Fruit fly (Drosophila melanogaster) whole organism, embryonic: Measurements from ENCODE around the gene yellow-e.

Experiments
- Asciz ChIP-seq: fragments of 200-800 bp; sonication (Bioruptor generic); optimal IDR thresholded peaks from 2 replicates; lab custom pipeline; 2017; ENCODE audit warnings: missing biosample characterization, mild to moderate bottlenecking, missing genetic modification characterization, missing genetic modification reagents
- CG10267 ChIP-seq: fragments of 200-800 bp; sonication (Bioruptor generic); optimal IDR thresholded peaks from 2 replicates; lab custom pipeline; 2018; ENCODE audit warnings: missing biosample characterization, mild to moderate bottlenecking, missing genetic modification characterization, moderate library complexity
- CG10431 ChIP-seq: fragments of 200-800 bp; sonication (Bioruptor generic); optimal IDR thresholded peaks from 3 replicates; lab custom pipeline; 2018; ENCODE audit warnings: missing biosample characterization, mild to moderate bottlenecking, missing genetic modification characterization
- CG10462 ChIP-seq: fragments of 200-800 bp; sonication (Bioruptor generic); optimal IDR thresholded peaks from 2 replicates; lab custom pipeline; 2016; ENCODE audit warnings: missing biosample characterization, missing genetic modification characterization
- CG13775 ChIP-seq: fragments of 200-800 bp; sonication (Bioruptor generic); optimal IDR thresholded peaks from 3 replicates; lab custom pipeline; 2017; ENCODE audit warnings: missing biosample characterization, mild to moderate bottlenecking, missing genetic modification characterization
- CG13894 ChIP-seq: fragments of 200-800 bp; sonication (Bioruptor generic); optimal IDR thresholded peaks from 3 replicates; lab custom pipeline; 2018; ENCODE audit warnings: missing biosample characterization, mild to moderate bottlenecking, missing genetic modification characterization, moderate library complexity
- CG1529 ChIP-seq: fragments of 200-800 bp; sonication (Bioruptor generic); optimal IDR thresholded peaks from 3 replicates; lab custom pipeline; 2018; ENCODE audit warnings: missing biosample characterization, missing genetic modification characterization
- CG15601 ChIP-seq: fragments of 200-800 bp; sonication (Bioruptor generic); optimal IDR thresholded peaks from 3 replicates; lab custom pipeline; 2019; ENCODE audit warnings: missing biosample characterization, mild to moderate bottlenecking, missing genetic modification characterization, moderate library complexity
- CG17186 ChIP-seq: fragments of 200-800 bp; sonication (Bioruptor generic); optimal IDR thresholded peaks from 3 replicates; lab custom pipeline; 2017; ENCODE audit warnings: missing biosample characterization, missing genetic modification reagents, missing genetic modification characterization
- CG1792 ChIP-seq: fragments of 200-800 bp; sonication (Bioruptor generic); optimal IDR thresholded peaks from 2 replicates; lab custom pipeline; 2016; ENCODE audit warnings: missing biosample characterization, missing genetic modification characterization
- CG18599 ChIP-seq: fragments of 200-800 bp; sonication (Bioruptor generic); optimal IDR thresholded peaks from 3 replicates; lab custom pipeline; 2017; ENCODE audit warnings: missing biosample characterization, missing genetic modification characterization, mild to moderate bottlenecking, moderate library complexity, missing genetic modification reagents
- CG2129 ChIP-seq: fragments of 200-800 bp; sonication (Bioruptor generic); IDR thresholded peaks from 2 replicates; pipeline ENCODE4 v1.3.6; 2022; ENCODE audit warnings: missing biosample characterization, missing genetic modification characterization; ENCODE audit not compliant: partially characterized antibody
- CG3726 ChIP-seq: fragments of 200-800 bp; sonication (Bioruptor generic); IDR thresholded peaks from 3 replicates; pipeline ENCODE4, ENCODE4 v1.3.6; 2022; ENCODE audit warnings: missing biosample characterization, missing genetic modification characterization
- CG4360 ChIP-seq: fragments of 200-800 bp; sonication (Bioruptor generic); IDR thresholded peaks from 2 replicates; pipeline ENCODE4 v1.3.6; 2022; ENCODE audit warnings: missing biosample characterization, missing genetic modification characterization
- CG4617 ChIP-seq: fragments of 200-800 bp; sonication (Bioruptor generic); optimal IDR thresholded peaks from 3 replicates; lab custom pipeline; 2016; ENCODE audit warnings: missing biosample characterization, missing genetic modification characterization, borderline replicate concordance
- CG4820 ChIP-seq: fragments of 200-800 bp; sonication (Bioruptor generic); optimal IDR thresholded peaks from 3 replicates; lab custom pipeline; 2016; ENCODE audit warnings: missing biosample characterization, missing genetic modification characterization
- CG4854 ChIP-seq: fragments of 200-800 bp; sonication (Bioruptor generic); optimal IDR thresholded peaks from 2 replicates; lab custom pipeline; 2016; ENCODE audit warnings: missing biosample characterization, missing genetic modification characterization, inconsistent platforms
- CG5953 ChIP-seq: fragments of 200-800 bp; sonication (Bioruptor generic); IDR thresholded peaks from 2 replicates; pipeline ENCODE4 v1.3.6; 2022; ENCODE audit warnings: missing biosample characterization, missing genetic modification characterization
- CG6791 ChIP-seq: fragments of 200-800 bp; sonication (Bioruptor generic); IDR thresholded peaks from 3 replicates; pipeline ENCODE4 v1.3.6; 2022; ENCODE audit warnings: missing biosample characterization, missing genetic modification characterization; ENCODE audit not compliant: partially characterized antibody
- CG9609 ChIP-seq: fragments of 200-800 bp; sonication (Bioruptor generic); optimal IDR thresholded peaks from 3 replicates; lab custom pipeline; 2016; ENCODE audit warnings: missing biosample characterization, missing genetic modification characterization
- Chrac-16 ChIP-seq: fragments of 200-800 bp; sonication (Bioruptor generic); optimal IDR thresholded peaks from 3 replicates; lab custom pipeline; 2016; ENCODE audit warnings: missing biosample characterization, missing genetic modification characterization
- ERR ChIP-seq: fragments of 200-800 bp; sonication (Bioruptor generic); optimal IDR thresholded peaks from 2 replicates; lab custom pipeline; 2016; ENCODE audit warnings: missing biosample characterization, missing genetic modification characterization
- Hr3 ChIP-seq: fragments of 200-800 bp; sonication (Bioruptor generic); optimal IDR thresholded peaks from 3 replicates; lab custom pipeline; 2016; ENCODE audit warnings: missing biosample characterization, missing genetic modification characterization
- Lpt ChIP-seq: fragments of >200 bp; optimal IDR thresholded peaks from 2 replicates; lab custom pipeline; 2018; ENCODE audit warnings: missing biosample characterization, missing genetic modification characterization
- Mad ChIP-seq: fragments of 200-800 bp; sonication (Bioruptor generic); optimal IDR thresholded peaks from 2 replicates; lab custom pipeline; 2016; ENCODE audit warnings: missing biosample characterization, missing genetic modification characterization
- Med ChIP-seq: fragments of 200-800 bp; sonication (Bioruptor generic); peaks from one replicate; lab custom pipeline; 2016; ENCODE audit warnings: missing biosample characterization, missing genetic modification characterization, mild to moderate bottlenecking, inconsistent platforms, moderate library complexity
- Mes4 ChIP-seq: fragments of 200-800 bp; sonication (Bioruptor generic); optimal IDR thresholded peaks from 2 replicates; lab custom pipeline; 2016; ENCODE audit warnings: missing biosample characterization, missing genetic modification characterization
- Nf-YB ChIP-seq: fragments of 200-800 bp; sonication (Bioruptor generic); optimal IDR thresholded peaks from 3 replicates; lab custom pipeline; 2019; ENCODE audit warnings: missing biosample characterization, mild to moderate bottlenecking, missing genetic modification characterization, moderate library complexity
- bab2 ChIP-seq: fragments of 200-800 bp; sonication (Bioruptor generic); optimal IDR thresholded peaks from 2 replicates; lab custom pipeline; 2016; ENCODE audit warnings: missing biosample characterization, missing genetic modification characterization
- bcd ChIP-seq: fragments of 200-800 bp; sonication (Bioruptor generic); optimal IDR thresholded peaks from 2 replicates; lab custom pipeline; 2017; ENCODE audit warnings: missing biosample characterization, mild to moderate bottlenecking, missing genetic modification characterization
- bowl ChIP-seq: fragments of 200-800 bp; sonication (Bioruptor generic); IDR thresholded peaks from 2 replicates; pipeline ENCODE4 v1.3.6; 2022; ENCODE audit warnings: missing biosample characterization, missing genetic modification characterization
- btn ChIP-seq: fragments of 200-800 bp; sonication (Bioruptor generic); optimal IDR thresholded peaks from 2 replicates; lab custom pipeline; 2016; ENCODE audit warnings: missing biosample characterization, missing genetic modification characterization
- chn ChIP-seq: fragments of 200-800 bp; sonication (Bioruptor generic); optimal IDR thresholded peaks from 2 replicates; lab custom pipeline; 2016; ENCODE audit warnings: missing biosample characterization, missing genetic modification characterization
- crc ChIP-seq: fragments of 200-800 bp; sonication (Bioruptor generic); optimal IDR thresholded peaks from 2 replicates; lab custom pipeline; 2016; ENCODE audit warnings: missing biosample characterization, missing genetic modification characterization
- ems ChIP-seq: fragments of 200-800 bp; sonication (Bioruptor generic); optimal IDR thresholded peaks from 3 replicates; lab custom pipeline; 2016; ENCODE audit warnings: missing biosample characterization, missing genetic modification characterization
- fd64A ChIP-seq: fragments of 200-800 bp; sonication (Bioruptor generic); optimal IDR thresholded peaks from 3 replicates; lab custom pipeline; 2018; ENCODE audit warnings: missing biosample characterization, mild to moderate bottlenecking, missing genetic modification characterization
- gce ChIP-seq: fragments of 200-800 bp; sonication (Bioruptor generic); IDR thresholded peaks from 3 replicates; pipeline ENCODE4 v1.3.6; 2022; ENCODE audit warnings: missing biosample characterization, missing genetic modification characterization
- gsb ChIP-seq: fragments of 200-800 bp; sonication (Bioruptor generic); IDR thresholded peaks from 2 replicates; pipeline ENCODE4 v1.3.6; 2022; ENCODE audit warnings: missing biosample characterization, missing genetic modification characterization
- inv ChIP-seq: fragments of 200-800 bp; sonication (Bioruptor generic); IDR thresholded peaks from 2 replicates; pipeline ENCODE4 v1.3.6; 2022; ENCODE audit warnings: missing biosample characterization, missing genetic modification characterization; ENCODE audit not compliant: partially characterized antibody
- knrl ChIP-seq: fragments of 200-800 bp; sonication (Bioruptor generic); IDR thresholded peaks from 3 replicates; pipeline ENCODE4 v1.3.6; 2022; ENCODE audit warnings: missing biosample characterization, missing genetic modification characterization; ENCODE audit not compliant: partially characterized antibody
- peb ChIP-seq: fragments of 200-800 bp; sonication (Bioruptor generic); IDR thresholded peaks from 2 replicates; pipeline ENCODE4 v1.3.6; 2022; ENCODE audit warnings: missing biosample characterization, missing genetic modification characterization
- pnt ChIP-seq: fragments of 200-800 bp; sonication (Bioruptor generic); optimal IDR thresholded peaks from 3 replicates; lab custom pipeline; 2016; ENCODE audit warnings: missing biosample characterization, missing genetic modification characterization
- pros ChIP-seq: fragments of 200-800 bp; sonication (Bioruptor generic); optimal IDR thresholded peaks from 3 replicates; lab custom pipeline; 2019; ENCODE audit warnings: missing biosample characterization, mild to moderate bottlenecking, missing genetic modification characterization, moderate library complexity
- sc ChIP-seq, 3 experiments: fragments of >200 bp in 2 of 3; fragments of 200-800 bp in 1 of 3; sonication (Bioruptor generic) in 1 of 3; optimal IDR thresholded peaks; 2 replicates in 2 of 3; 3 replicates in 1 of 3; lab custom pipeline; 2017; ENCODE audit warnings: mild to moderate bottlenecking in 1 of 3, missing biosample characterization in 1 of 3, missing genetic modification characterization in 1 of 3, missing genetic modification reagents in 1 of 3
- sqz ChIP-seq: fragments of 200-800 bp; sonication (Bioruptor generic); optimal IDR thresholded peaks from 3 replicates; lab custom pipeline; 2018; ENCODE audit warnings: missing biosample characterization, mild to moderate bottlenecking, missing genetic modification characterization
- tin ChIP-seq: fragments of 200-800 bp; sonication (Bioruptor generic); optimal IDR thresholded peaks from 3 replicates; lab custom pipeline; 2016; ENCODE audit warnings: missing biosample characterization, missing genetic modification characterization
- z ChIP-seq: fragments of 200-800 bp; sonication (Bioruptor generic); IDR thresholded peaks from 3 replicates; pipeline ENCODE4 v1.3.6; 2022; ENCODE audit warnings: missing biosample characterization, missing genetic modification characterization

Gene yellow-e

dm6 chr3R:13364175-13365174 is 50.6 kb downstream of the yellow-e start, which contains the start of gene Dic1 (continued):
- TF ChIP-seq fd64A (GFP tag; lab: Kevin White, UChicago) (peak; percentile 18), pnt (peak; percentile 88), z (no peak; the same call in 2 of the 3 replicates), Asciz (GFP tag; lab: Kevin White, UChicago) (peak; percentile 99), tin (peak; percentile 97), ERR (GFP tag; lab: Kevin White, UChicago) (peak; percentile 32), bab2 (GFP tag; lab: Kevin White, UChicago) (peak; percentile 90), CG1792 (GFP tag; lab: Kevin White, UChicago) (peak; percentile 84), sqz (GFP tag; lab: Kevin White, UChicago) (peak; percentile 96), bcd (GFP tag; lab: Kevin White, UChicago) (peak; percentile 99), Med (GFP tag; lab: Kevin White, UChicago) (peak; percentile 98), pros (GFP tag; lab: Kevin White, UChicago) (peak; percentile 45), Chrac-16 (GFP tag; lab: Kevin White, UChicago) (peak; percentile 96), crc (peak; percentile 75), CG4820 (peak; percentile 97), CG4617 (peak; percentile 84), CG10267 (tag; lab: Kevin White, UChicago) (peak; percentile 95), knrl (no peak), Hr3 (peak; percentile 96), CG4360 (GFP tag; lab: Robert Waterston, UW) (peak; percentile 50), CG4854 (GFP tag; lab: Kevin White, UChicago) (peak; percentile 87), Lpt (GFP tag; lab: Kevin White, UChicago) (no peak), sc (optimal IDR thresholded peaks at IDR 0.05; lab: Kevin White, UChicago) (no peak), sc (GFP tag; optimal IDR thresholded peaks at IDR 0.05; lab: Kevin White, UChicago) (peak; percentile 96), CG5953 (GFP tag; lab: Robert Waterston, UW) (peak; percentile 74), gce (GFP tag; lab: Robert Waterston, UW) (no peak), CG6791 (GFP tag; lab: Robert Waterston, UW) (no peak), ems (peak; percentile 82), Nf-YB (GFP tag; lab: Kevin White, UChicago) (peak; percentile 86), CG18599 (peak; percentile 98), CG15601 (tag; lab: Kevin White, UChicago) (peak; percentile 94), CG10431 (GFP tag; lab: Kevin White, UChicago) (peak; percentile 89), CG9609 (GFP tag; lab: Kevin White, UChicago) (peak; percentile 89), Mes4 (peak; percentile 85), CG10462 (GFP tag; lab: Kevin White, UChicago) (peak; percentile 94), Mad (GFP tag; lab: Kevin White, UChicago) (peak; percentile 91), inv (no peak; the same call in 1 of the 2 replicates), CG13775 (GFP tag; lab: Kevin White, UChicago) (peak; percentile 98), CG13894 (tag; lab: Kevin White, UChicago) (peak; percentile 94), bowl (peak; percentile 48; the same call in 1 of the 2 replicates), CG2129 (GFP tag; lab: Robert Waterston, UW) (no peak), chn (peak; percentile 93), CG17186 (GFP tag; lab: Kevin White, UChicago) (peak; percentile 80), CG3726 (GFP tag; lab: Robert Waterston, UW) (peak; percentile 67; the same call in 2 of the 3 replicates), CG1529 (peak; percentile 94), peb (GFP tag; lab: Robert Waterston, UW) (no peak; the same call in 1 of the 2 replicates), gsb (GFP tag; lab: Robert Waterston, UW) (peak; percentile 75), btn (GFP tag; lab: Kevin White, UChicago) (peak; percentile 74)
